Worm (Caenorhabditis elegans): Measurements from ENCODE around the gene popl-7.

Gene popl-7

ce11 chrIV:13354044-13354443 is 16.4 kb upstream of the popl-7 start:
- TF ChIP-seq unc-62 (GFP tag; optimal IDR thresholded peaks at IDR 0.05 in 1 of 2) = no peak
- no peak for TF ChIP-seq unc-62 (tag; optimal IDR thresholded peaks at IDR 0.05)
- no peak for TF ChIP-seq snpc-4 (tag; optimal IDR thresholded peaks at IDR 0.05)
- TF ChIP-seq T26A8.4 (GFP tag; IDR thresholded peaks at IDR 0.05) = no peak
- TF ChIP-seq nhr-76 (tag; optimal IDR thresholded peaks at IDR 0.05) = no peak
- no peak for TF ChIP-seq madf-9 (GFP tag; conservative IDR thresholded peaks at IDR 0.05)
- no peak for TF ChIP-seq cey-2 (tag; optimal IDR thresholded peaks at IDR 0.05; ENCODE audit: borderline replicate concordance, insufficient read depth)
- no peak for TF ChIP-seq php-3 (GFP tag; IDR thresholded peaks at IDR 0.05)
- TF ChIP-seq nhr-237 (tag; optimal IDR thresholded peaks at IDR 0.05) = no peak
- TF ChIP-seq lin-15B (tag; optimal IDR thresholded peaks at IDR 0.05) = no peak

ce11 chrIV:13356005-13356404 is 14.5 kb upstream of the popl-7 start:
- TF ChIP-seq lin-13 (GFP tag; optimal IDR thresholded peaks at IDR 0.05) = no peak
- no peak for TF ChIP-seq dpl-1 (GFP tag; optimal IDR thresholded peaks at IDR 0.05)
- no peak for TF ChIP-seq vab-7 (GFP tag; IDR thresholded peaks at IDR 0.05)
- TF ChIP-seq cey-2 (tag; optimal IDR thresholded peaks at IDR 0.05; ENCODE audit: borderline replicate concordance, insufficient read depth) = no peak
- no peak for TF ChIP-seq lin-29 (GFP tag; IDR thresholded peaks at IDR 0.05)
- no peak for TF ChIP-seq nhr-11 (tag; optimal IDR thresholded peaks at IDR 0.05)
- no peak for TF ChIP-seq F26F4.8 (GFP tag; conservative IDR thresholded peaks at IDR 0.05)
- TF ChIP-seq aha-1 (tag) = no peak
- TF ChIP-seq hmg-1.1 (GFP tag; IDR thresholded peaks at IDR 0.05) = no peak
- no peak for TF ChIP-seq duxl-1 (tag; optimal IDR thresholded peaks at IDR 0.05; ENCODE audit: poor library complexity)
- no peak for TF ChIP-seq T20F7.1 (GFP tag; optimal IDR thresholded peaks at IDR 0.05)
- no peak for TF ChIP-seq ces-1 (GFP tag; optimal IDR thresholded peaks at IDR 0.05)
- no peak for TF ChIP-seq sdz-12 (GFP tag; optimal IDR thresholded peaks at IDR 0.05)
- TF ChIP-seq tra-1 (GFP tag; IDR thresholded peaks at IDR 0.05) = no peak

- TF ChIP-seq mxl-2 (GFP tag; conservative IDR thresholded peaks at IDR 0.05) (no peak), ZK337.2 (GFP tag; IDR thresholded peaks at IDR 0.05) (0 out of 2 replicates have a peak, but pooled peaks have one; percentile 11)
Observed at ce11 chrIV:13358488-13358887, 12.0 kb upstream of the popl-7 start, which contains the start of gene W02A2.8. TSS of gene W02A2.8 (minus strand) at chrIV:13358588.

ce11 chrIV:13360144-13360543 is 10.3 kb upstream of the popl-7 start, which contains the start of gene Y62E10A.3:
TSS of gene Y62E10A.3 (minus strand) at chrIV:13360244.
- TF ChIP-seq F49E8.2 (tag; optimal IDR thresholded peaks at IDR 0.05; ENCODE audit: borderline replicate concordance) (no peak), ztf-7 (tag; optimal IDR thresholded peaks at IDR 0.05) (no peak), nhr-111 (GFP tag; optimal IDR thresholded peaks at IDR 0.05) (no peak), Y5F2A.4 (GFP tag; optimal IDR thresholded peaks at IDR 0.05) (no peak), egl-43 (GFP tag; IDR thresholded peaks at IDR 0.05) (no peak), sdz-12 (GFP tag; optimal IDR thresholded peaks at IDR 0.05) (no peak)

- no peak for TF ChIP-seq mdt-29 (GFP tag; IDR thresholded peaks at IDR 0.05)
- TF ChIP-seq aha-1 (tag) = peak; percentile 79
Observed at ce11 chrIV:13364869-13365268, 5.6 kb upstream of the popl-7 start, which contains the start of gene srsx-25. TSS of gene srsx-25 (plus strand) at chrIV:13365169.

- TF ChIP-seq mxl-3 (GFP tag; optimal IDR thresholded peaks at IDR 0.05) = no peak
- no peak for TF ChIP-seq lin-1 (GFP tag; IDR thresholded peaks at IDR 0.05)
- no peak for TF ChIP-seq nhr-6 (tag; optimal IDR thresholded peaks at IDR 0.05)
- peak; percentile 28 for TF ChIP-seq aha-1 (tag)
- TF ChIP-seq nhr-77 (tag; optimal IDR thresholded peaks at IDR 0.05) = no peak
- TF ChIP-seq dmd-8 (GFP tag; IDR thresholded peaks at IDR 0.05) = 0 out of 2 replicates have a peak, but pooled peaks have one; percentile 19
- TF ChIP-seq Y5F2A.4 (GFP tag; optimal IDR thresholded peaks at IDR 0.05) = no peak
- peak; percentile 38 for TF ChIP-seq F49E8.2 (tag; optimal IDR thresholded peaks at IDR 0.05; ENCODE audit: borderline replicate concordance)
- TF ChIP-seq Y48G9A.11 (GFP tag; IDR thresholded peaks at IDR 0.05) = 0 out of 2 replicates have a peak, but pooled peaks have one; percentile 17
- no peak for TF ChIP-seq zip-2 (tag; optimal IDR thresholded peaks at IDR 0.05)
- peak; percentile 60 for TF ChIP-seq snpc-1.2 (GFP tag; IDR thresholded peaks at IDR 0.05)
- TF ChIP-seq unc-130 (GFP tag; optimal IDR thresholded peaks at IDR 0.05) = no peak
- TF ChIP-seq arid-1 (GFP tag; conservative IDR thresholded peaks at IDR 0.05) = peak; percentile 50; the same call in 1 of the 2 replicates
- TF ChIP-seq spr-1 (tag; optimal IDR thresholded peaks at IDR 0.05) = no peak
Observed at ce11 chrIV:13369120-13369842, 1.2 kb upstream of the popl-7 start, which contains the start of gene agt-1. TSS of gene agt-1 (minus strand) at chrIV:13369412.
